Fruit fly (Drosophila melanogaster) whole organism, embryonic: ENCODE results near the gene CG42819.

ENCODE experiments used
- CG10147 ChIP-seq: fragments of 200-800 bp; sonication (Bioruptor generic); optimal IDR thresholded peaks from 2 replicates; lab custom pipeline; 2019; ENCODE audit warnings: missing biosample characterization, mild to moderate bottlenecking, missing genetic modification characterization, moderate library complexity
- CG10979 ChIP-seq: fragments of 200-800 bp; sonication (Bioruptor generic); optimal IDR thresholded peaks from 2 replicates; lab custom pipeline; 2018; ENCODE audit warnings: missing biosample characterization, mild to moderate bottlenecking, missing genetic modification characterization, moderate library complexity
- CG12769 ChIP-seq: fragments of 200-800 bp; sonication (Bioruptor generic); optimal IDR thresholded peaks from 2 replicates; lab custom pipeline; 2019; ENCODE audit warnings: missing biosample characterization, mild to moderate bottlenecking, missing genetic modification characterization, moderate library complexity
- CG14667 ChIP-seq: fragments of 200-800 bp; sonication (Bioruptor generic); IDR thresholded peaks from 2 replicates; pipeline ENCODE4 v1.3.6; 2022; ENCODE audit warnings: missing biosample characterization, missing genetic modification characterization
- CG14710 ChIP-seq: fragments of 200-800 bp; sonication (Bioruptor generic); optimal IDR thresholded peaks from 3 replicates; lab custom pipeline; 2019; ENCODE audit warnings: missing biosample characterization, mild to moderate bottlenecking, missing genetic modification characterization, moderate library complexity
- CG1529 ChIP-seq: fragments of 200-800 bp; sonication (Bioruptor generic); optimal IDR thresholded peaks from 3 replicates; lab custom pipeline; 2018; ENCODE audit warnings: missing biosample characterization, missing genetic modification characterization
- CG1647 ChIP-seq: fragments of 200-800 bp; sonication (Bioruptor generic); optimal IDR thresholded peaks from 3 replicates; lab custom pipeline; 2016; ENCODE audit warnings: missing biosample characterization, missing genetic modification characterization
- CG18476 ChIP-seq: fragments of 200-800 bp; sonication (Bioruptor generic); optimal IDR thresholded peaks from 2 replicates; lab custom pipeline; 2016; ENCODE audit warnings: missing biosample characterization, mild to moderate bottlenecking, missing genetic modification characterization
- CG2889 ChIP-seq: fragments of 200-800 bp; sonication (Bioruptor generic); IDR thresholded peaks from 3 replicates; pipeline ENCODE4 v1.3.6; 2022; ENCODE audit warnings: missing biosample characterization, missing genetic modification characterization
- CG34376 ChIP-seq: fragments of 200-800 bp; sonication (Bioruptor generic); optimal IDR thresholded peaks from 2 replicates; lab custom pipeline; 2018; ENCODE audit warnings: missing biosample characterization, mild to moderate bottlenecking, missing genetic modification characterization
- CG3847 ChIP-seq: fragments of 200-800 bp; sonication (Bioruptor generic); IDR thresholded peaks from 2 replicates; pipeline ENCODE4 v1.3.6; 2022; ENCODE audit warnings: missing biosample characterization, missing genetic modification characterization
- CG4404 ChIP-seq: fragments of 200-800 bp; sonication (Bioruptor generic); IDR thresholded peaks from 2 replicates; pipeline ENCODE4 v1.3.6; 2022; ENCODE audit warnings: missing biosample characterization, missing genetic modification characterization
- CG4617 ChIP-seq: fragments of 200-800 bp; sonication (Bioruptor generic); optimal IDR thresholded peaks from 3 replicates; lab custom pipeline; 2016; ENCODE audit warnings: missing biosample characterization, missing genetic modification characterization, borderline replicate concordance
- CG5180 ChIP-seq: fragments of 200-800 bp; sonication (Bioruptor generic); optimal IDR thresholded peaks from 3 replicates; lab custom pipeline; 2017; ENCODE audit warnings: missing biosample characterization, missing genetic modification characterization, mild to moderate bottlenecking, moderate library complexity, missing genetic modification reagents
- CG6254 ChIP-seq: fragments of 200-800 bp; sonication (Bioruptor generic); optimal IDR thresholded peaks from 3 replicates; lab custom pipeline; 2017; ENCODE audit warnings: mild to moderate bottlenecking, missing biosample characterization, missing genetic modification reagents, missing genetic modification characterization
- CG6813 ChIP-seq: fragments of 200-800 bp; sonication (Bioruptor generic); optimal IDR thresholded peaks from 2 replicates; lab custom pipeline; 2017; ENCODE audit warnings: missing biosample characterization, missing genetic modification characterization, mild to moderate bottlenecking, moderate library complexity, missing genetic modification reagents
- CG8765 ChIP-seq: fragments of 200-800 bp; sonication (Bioruptor generic); IDR thresholded peaks from 2 replicates; pipeline ENCODE4 v1.3.6; 2022; ENCODE audit warnings: missing biosample characterization, missing genetic modification characterization
- CG9727 ChIP-seq: fragments of 200-800 bp; sonication (Bioruptor generic); optimal IDR thresholded peaks from 3 replicates; lab custom pipeline; 2017; ENCODE audit warnings: missing biosample characterization, mild to moderate bottlenecking, missing genetic modification characterization
- Camta ChIP-seq: fragments of 200-800 bp; sonication (Bioruptor generic); optimal IDR thresholded peaks from 2 replicates; lab custom pipeline; 2016; ENCODE audit warnings: missing biosample characterization, missing genetic modification characterization
- Dref ChIP-seq: fragments of 200-800 bp; sonication (Bioruptor generic); IDR thresholded peaks from 2 replicates; pipeline ENCODE4 v1.3.6; 2022; ENCODE audit warnings: missing biosample characterization, missing genetic modification characterization
- E2f1 ChIP-seq: fragments of 200-800 bp; sonication (Bioruptor generic); IDR thresholded peaks from 2 replicates; pipeline ENCODE4 v1.3.6; 2022; ENCODE audit warnings: missing biosample characterization, missing genetic modification characterization
- Hr3 ChIP-seq: fragments of 200-800 bp; sonication (Bioruptor generic); optimal IDR thresholded peaks from 3 replicates; lab custom pipeline; 2016; ENCODE audit warnings: missing biosample characterization, missing genetic modification characterization
- Hr39 ChIP-seq: fragments of >200 bp; optimal IDR thresholded peaks from 2 replicates; lab custom pipeline; 2017
- Med ChIP-seq: fragments of 200-800 bp; sonication (Bioruptor generic); peaks from one replicate; lab custom pipeline; 2016; ENCODE audit warnings: missing biosample characterization, missing genetic modification characterization, mild to moderate bottlenecking, inconsistent platforms, moderate library complexity
- Nf-YA ChIP-seq: fragments of 200-800 bp; sonication (Bioruptor generic); IDR thresholded peaks from 2 replicates; pipeline ENCODE4 v1.3.6; 2022; ENCODE audit warnings: missing biosample characterization, missing genetic modification characterization
- Ssrp ChIP-seq: fragments of 200-800 bp; sonication (Bioruptor generic); optimal IDR thresholded peaks from 2 replicates; lab custom pipeline; 2018; ENCODE audit warnings: missing biosample characterization, mild to moderate bottlenecking, missing genetic modification characterization, moderate library complexity
- TFAM ChIP-seq: fragments of 200-800 bp; sonication (Bioruptor generic); optimal IDR thresholded peaks from 2 replicates; lab custom pipeline; 2017; ENCODE audit warnings: missing biosample characterization, missing genetic modification characterization, inconsistent platforms
- Trl ChIP-seq, 3 experiments: fragments of >200 bp in 2 of 3; fragments of 200-800 bp in 1 of 3; sonication (Bioruptor generic) in 1 of 3; optimal IDR thresholded peaks; 2 replicates in 1 of 3; 3 replicates in 2 of 3; lab custom pipeline; 2016 to 2017; ENCODE audit warnings: missing biosample characterization in 1 of 3, missing genetic modification characterization in 1 of 3
- Usf ChIP-seq: fragments of 200-800 bp; sonication (Bioruptor generic); optimal IDR thresholded peaks from 2 replicates; lab custom pipeline; 2017; ENCODE audit warnings: missing genotype, missing biosample characterization, missing genetic modification characterization
- Vsx1 ChIP-seq: fragments of 200-800 bp; sonication (Bioruptor generic); optimal IDR thresholded peaks from 2 replicates; lab custom pipeline; 2017; ENCODE audit warnings: missing biosample characterization, mild to moderate bottlenecking, missing genetic modification characterization, missing genetic modification reagents
- Xbp1 ChIP-seq: fragments of 200-800 bp; sonication (Bioruptor generic); optimal IDR thresholded peaks from 3 replicates; lab custom pipeline; 2016; ENCODE audit warnings: missing biosample characterization, mild to moderate bottlenecking, missing genetic modification characterization
- aop ChIP-seq: fragments of 200-800 bp; sonication (Bioruptor generic); IDR thresholded peaks from 2 replicates; pipeline ENCODE4 v1.3.6; 2022; ENCODE audit warnings: missing biosample characterization, missing genetic modification characterization
- ase ChIP-seq: fragments of 200-800 bp; sonication (Bioruptor generic); IDR thresholded peaks from 3 replicates; pipeline ENCODE4 v1.3.6; 2022; ENCODE audit warnings: missing biosample characterization, missing genetic modification characterization
- cas ChIP-seq: fragments of 200-800 bp; sonication (Bioruptor generic); IDR thresholded peaks from 2 replicates; pipeline ENCODE4 v1.3.6; 2022; ENCODE audit warnings: missing biosample characterization, missing genetic modification characterization
- danr ChIP-seq: fragments of 200-800 bp; sonication (Bioruptor generic); IDR thresholded peaks from 2 replicates; pipeline ENCODE4 v1.3.6; 2022; ENCODE audit warnings: missing biosample characterization, missing genetic modification characterization
- dimm ChIP-seq: fragments of 200-800 bp; sonication (Bioruptor generic); IDR thresholded peaks from 2 replicates; pipeline ENCODE4 v1.3.6; 2022; ENCODE audit warnings: missing biosample characterization, missing genetic modification characterization
- en ChIP-seq: fragments of 200-800 bp; sonication (Bioruptor generic); optimal IDR thresholded peaks from 2 replicates; lab custom pipeline; 2016; ENCODE audit warnings: missing biosample characterization, missing genetic modification characterization
- insv ChIP-seq, 2 experiments: fragments of 200-800 bp; sonication (Bioruptor generic); optimal IDR thresholded peaks; 3 replicates each; lab custom pipeline; 2016 to 2018; ENCODE audit warnings: missing biosample characterization in 2 of 2, missing genetic modification characterization in 2 of 2
- kni ChIP-seq: fragments of 200-800 bp; sonication (Bioruptor generic); optimal IDR thresholded peaks from 3 replicates; lab custom pipeline; 2017; ENCODE audit warnings: mild to moderate bottlenecking, missing biosample characterization, missing genetic modification reagents, missing genetic modification characterization
- lov ChIP-seq, 2 experiments: fragments of 200-800 bp in 1 of 2; fragments of >200 bp in 1 of 2; sonication (Bioruptor generic) in 1 of 2; IDR thresholded peaks in 1 of 2; optimal IDR thresholded peaks in 1 of 2; 2 replicates in 1 of 2; 3 replicates in 1 of 2; pipeline versions ENCODE4 v1.3.6 to Lab custom; 2017 to 2022; ENCODE audit warnings: missing biosample characterization in 1 of 2, missing genetic modification characterization in 1 of 2
- mld ChIP-seq: fragments of 200-800 bp; sonication (Bioruptor generic); IDR thresholded peaks from 3 replicates; pipeline ENCODE4 v1.3.6; 2022; ENCODE audit warnings: missing biosample characterization, missing genetic modification characterization; ENCODE audit not compliant: partially characterized antibody
- nom ChIP-seq: fragments of 200-800 bp; sonication (Bioruptor generic); optimal IDR thresholded peaks from 2 replicates; lab custom pipeline; 2017; ENCODE audit warnings: missing biosample characterization, missing genetic modification characterization, mild to moderate bottlenecking, moderate library complexity, missing genetic modification reagents
- odd ChIP-seq: fragments of 200-800 bp; sonication (Bioruptor generic); optimal IDR thresholded peaks from 2 replicates; lab custom pipeline; 2017; ENCODE audit warnings: missing biosample characterization, mild to moderate bottlenecking, missing genetic modification characterization
- sc ChIP-seq, 3 experiments: fragments of >200 bp in 2 of 3; fragments of 200-800 bp in 1 of 3; sonication (Bioruptor generic) in 1 of 3; optimal IDR thresholded peaks; 2 replicates in 2 of 3; 3 replicates in 1 of 3; lab custom pipeline; 2017; ENCODE audit warnings: mild to moderate bottlenecking in 1 of 3, missing biosample characterization in 1 of 3, missing genetic modification characterization in 1 of 3, missing genetic modification reagents in 1 of 3
- schlank ChIP-seq: fragments of 200-800 bp; sonication (Bioruptor generic); optimal IDR thresholded peaks from 2 replicates; lab custom pipeline; 2018; ENCODE audit warnings: missing biosample characterization, mild to moderate bottlenecking, missing genetic modification characterization
- ssp ChIP-seq: fragments of 200-800 bp; sonication (Bioruptor generic); IDR thresholded peaks from 2 replicates; pipeline ENCODE4 v1.3.6; 2022; ENCODE audit warnings: missing biosample characterization, missing genetic modification characterization
- trem ChIP-seq: fragments of 200-800 bp; optimal IDR thresholded peaks from 3 replicates; lab custom pipeline; 2019; ENCODE audit warnings: missing biosample characterization, mild to moderate bottlenecking, missing genetic modification characterization, moderate library complexity
- wek ChIP-seq: fragments of 200-800 bp; sonication (Bioruptor generic); optimal IDR thresholded peaks from 3 replicates; lab custom pipeline; 2018; ENCODE audit warnings: missing biosample characterization, mild to moderate bottlenecking, missing genetic modification characterization, moderate library complexity

CG42819 gene

DNA sequence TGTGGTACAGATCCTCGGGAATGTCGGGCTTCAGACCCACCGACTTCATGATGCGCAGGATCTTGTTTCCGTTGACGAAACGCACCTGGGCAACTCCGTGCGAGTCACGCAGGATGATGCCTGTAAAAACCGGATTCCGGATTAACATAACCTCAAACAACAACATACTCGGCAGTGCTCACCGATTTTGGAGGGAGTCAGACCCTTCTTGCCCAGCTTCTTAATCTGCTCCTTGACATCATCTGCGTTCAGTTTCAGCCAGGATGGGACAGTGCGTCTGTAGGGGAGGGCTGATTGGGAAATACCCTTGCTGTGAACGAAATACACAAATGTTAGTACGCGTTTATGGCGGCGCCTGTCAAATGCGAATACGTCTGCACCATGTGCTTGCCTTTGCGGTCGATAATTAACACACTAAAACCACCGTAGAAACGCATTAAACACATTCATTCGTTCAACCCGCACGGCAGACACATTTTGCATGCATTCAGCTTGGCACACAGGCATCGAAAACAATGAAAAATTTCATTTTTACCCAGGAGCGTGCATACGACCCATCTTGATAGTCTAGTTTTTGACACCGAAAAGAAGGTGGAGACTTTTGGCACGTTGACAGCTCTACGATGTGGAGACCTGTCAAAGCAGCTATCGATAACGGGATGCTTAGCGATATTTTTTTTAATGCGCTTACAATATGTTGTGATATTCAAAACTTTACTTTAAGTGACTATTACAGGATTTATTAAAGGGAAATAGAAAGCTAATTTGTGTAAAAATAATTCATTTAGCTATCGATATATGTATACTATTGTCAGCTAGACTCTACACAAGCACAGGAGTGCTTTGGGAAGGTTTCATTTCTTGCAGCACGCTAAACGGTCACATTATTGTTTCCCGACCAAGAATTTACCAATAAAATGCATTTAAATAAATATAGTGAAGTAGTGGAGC, 24.9 kb downstream of the CG42819 start, which contains the start of the genes RpS13 and CSN8 (continued):
- TF ChIP-seq kni (GFP tag; lab: Kevin White, UChicago) (peak; percentile 66), dimm (GFP tag; lab: Robert Waterston, UW) (no peak), Hr39 (lab: Kevin White, UChicago) (no peak), CG1529 (GFP tag; lab: Kevin White, UChicago) (no peak), ase (GFP tag; lab: Robert Waterston, UW) (no peak), odd (GFP tag; lab: Kevin White, UChicago) (no peak), CG4617 (GFP tag; lab: Kevin White, UChicago) (peak; percentile 56), Hr3 (GFP tag; lab: Kevin White, UChicago) (no peak), CG10147 (GFP tag; lab: Kevin White, UChicago) (no peak), Nf-YA (no peak), CG1647 (GFP tag; lab: Kevin White, UChicago) (no peak), Usf (GFP tag; lab: Kevin White, UChicago) (no peak), CG14710 (tag; lab: Kevin White, UChicago) (peak; percentile 75), Trl (optimal IDR thresholded peaks at IDR 0.05; lab: Kevin White, UChicago) (no peak), Trl (GFP tag; optimal IDR thresholded peaks at IDR 0.05; lab: Kevin White, UChicago) (no peak), danr (no peak), CG34376 (GFP tag; lab: Kevin White, UChicago) (peak; percentile 68), nom (GFP tag; lab: Kevin White, UChicago) (peak; percentile 32), Camta (GFP tag; lab: Kevin White, UChicago) (no peak), CG2889 (GFP tag; lab: Robert Waterston, UW) (no peak), CG18476 (GFP tag; lab: Kevin White, UChicago) (no peak), CG6813 (GFP tag; lab: Kevin White, UChicago) (no peak), aop (GFP tag; lab: Robert Waterston, UW) (no peak), mld (GFP tag; lab: Robert Waterston, UW) (peak; percentile 75; the same call in 2 of the 3 replicates), wek (GFP tag; lab: Kevin White, UChicago) (no peak), cas (GFP tag; lab: Robert Waterston, UW) (no peak), CG10979 (peak; percentile 20), Xbp1 (GFP tag; lab: Kevin White, UChicago) (no peak), CG6254 (no peak), en (no peak), Vsx1 (GFP tag; lab: Kevin White, UChicago) (peak; percentile 46), schlank (tag; lab: Kevin White, UChicago) (no peak)

DNA sequence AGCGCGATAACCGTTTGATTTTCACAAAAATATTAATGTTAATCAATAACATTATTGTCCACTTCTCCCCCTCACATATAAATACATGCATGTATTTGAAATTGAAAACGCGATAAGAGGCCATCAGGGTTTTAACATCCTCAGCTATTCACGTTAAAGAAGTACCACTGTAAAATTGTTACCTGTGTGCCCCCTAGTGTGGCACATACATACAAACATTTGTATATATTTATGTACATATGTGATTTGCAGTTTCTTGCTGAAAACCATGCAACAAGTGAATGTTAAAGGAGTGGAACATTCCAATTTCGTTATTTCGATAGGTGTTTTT, 26.2 kb downstream of the CG42819 start:
- TF ChIP-seq CG9727 (no peak), CG5180 (no peak), Ssrp (no peak), CG3847 (GFP tag; lab: Robert Waterston, UW) (no peak), lov (optimal IDR thresholded peaks at IDR 0.05; lab: Kevin White, UChicago) (no peak), lov (GFP tag; IDR thresholded peaks at IDR 0.05; lab: Robert Waterston, UW) (no peak), sc (optimal IDR thresholded peaks at IDR 0.05; lab: Kevin White, UChicago) (no peak), sc (GFP tag; optimal IDR thresholded peaks at IDR 0.05; lab: Kevin White, UChicago) (no peak), CG14667 (GFP tag; lab: Robert Waterston, UW) (no peak), CG4404 (GFP tag; lab: Robert Waterston, UW) (no peak), E2f1 (GFP tag; lab: Robert Waterston, UW) (no peak), Dref (no peak), TFAM (GFP tag; lab: Kevin White, UChicago) (no peak), CG8765 (GFP tag; lab: Robert Waterston, UW) (0 out of 2 replicates have a peak, but pooled peaks have one; percentile 9), Med (GFP tag; lab: Kevin White, UChicago) (peak; percentile 37), insv (GFP tag; optimal IDR thresholded peaks at IDR 0.05; lab: Kevin White, UChicago) (peak in 1 of 2 experiments; percentile 67), trem (tag; lab: Kevin White, UChicago) (no peak), CG2889 (GFP tag; lab: Robert Waterston, UW) (no peak), CG12769 (no peak), CG1647 (GFP tag; lab: Kevin White, UChicago) (no peak), ssp (no peak)
